Worm (Caenorhabditis elegans) whole organism, midembryonic: Measurements from ENCODE around the gene pot-1.

Experiments
- T22C8.4 ChIP-seq: fragments of 200-800 bp; sonication (Bioruptor generic); IDR thresholded peaks from 2 replicates; pipeline ENCODE4 v1.3.6; 2022; ENCODE audit warnings: missing genetic modification characterization, missing compliant biosample characterization
- flt-1 ChIP-seq: fragments of 200-800 bp; sonication (Bioruptor generic); IDR thresholded peaks from 2 replicates; pipeline ENCODE4 v1.3.6; 2022; ENCODE audit warnings: missing genetic modification characterization, missing compliant biosample characterization
- ref-1 ChIP-seq: fragments of 200-800 bp; sonication (Bioruptor generic); conservative IDR thresholded peaks from 2 replicates; pipeline ENCODE4 v1.3.6; 2022; ENCODE audit warnings: missing genetic modification reagents, missing genetic modification characterization, missing compliant biosample characterization
- tab-1 ChIP-seq: fragments of 200-800 bp; sonication (Bioruptor generic); IDR thresholded peaks from 2 replicates; pipeline ENCODE4 v1.3.6; 2022; ENCODE audit warnings: missing genetic modification characterization, missing compliant biosample characterization
- ztf-23 ChIP-seq: fragments of 200-800 bp; sonication (Bioruptor generic); IDR thresholded peaks from 2 replicates; pipeline ENCODE4 v1.3.6; 2022; ENCODE audit warnings: missing genetic modification reagents, missing genetic modification characterization, missing compliant biosample characterization
- ztf-29 ChIP-seq: fragments of 200-800 bp; sonication (Bioruptor generic); IDR thresholded peaks from 2 replicates; pipeline ENCODE4 v1.3.6; 2022; ENCODE audit warnings: missing genetic modification reagents, missing genetic modification characterization, missing compliant biosample characterization

DNA sequence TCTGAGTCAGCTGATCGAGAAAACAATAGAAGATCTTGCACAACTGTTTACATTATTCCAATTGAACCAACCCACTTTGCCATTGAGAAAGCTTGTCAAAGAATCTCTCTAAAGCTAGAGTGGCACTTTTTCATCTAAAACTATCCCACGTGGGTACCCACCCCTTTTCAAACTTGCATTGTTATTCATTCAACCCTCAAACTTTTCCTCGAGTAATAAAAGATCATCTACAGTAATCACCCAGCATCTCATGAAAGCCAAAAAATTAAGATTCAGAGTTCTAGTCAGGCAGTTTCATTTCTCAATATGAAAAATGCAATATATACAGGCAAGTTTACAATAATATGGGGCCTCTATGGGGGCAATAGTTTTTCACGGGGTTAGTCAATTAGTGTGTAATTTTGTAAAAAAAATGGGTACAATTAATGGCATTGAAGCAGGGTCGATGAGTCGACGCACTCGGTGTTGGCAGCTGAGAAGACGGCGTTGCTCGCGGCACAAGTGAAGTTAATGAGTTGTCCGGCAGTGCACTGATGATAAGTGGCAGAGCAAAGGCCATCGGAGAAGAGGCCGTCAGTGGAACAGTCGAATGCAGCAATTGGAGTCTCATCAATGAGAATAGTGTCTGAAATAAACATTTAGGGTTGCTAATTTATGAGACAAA lies 31.5 kb downstream of the pot-1 start:
- TF ChIP-seq flt-1 (no peak), ztf-23 (GFP tag; lab: Robert Waterston, UW) (no peak), ref-1 (no peak), ztf-29 (GFP tag; lab: Robert Waterston, UW) (no peak), T22C8.4 (no peak), tab-1 (GFP tag; lab: Robert Waterston, UW) (no peak)
